Worm (Caenorhabditis elegans): ENCODE data around the gene tsp-8.
A peak's percentile ranks its signal among the peaks of the same experiment; 100 is the strongest.

DNA sequence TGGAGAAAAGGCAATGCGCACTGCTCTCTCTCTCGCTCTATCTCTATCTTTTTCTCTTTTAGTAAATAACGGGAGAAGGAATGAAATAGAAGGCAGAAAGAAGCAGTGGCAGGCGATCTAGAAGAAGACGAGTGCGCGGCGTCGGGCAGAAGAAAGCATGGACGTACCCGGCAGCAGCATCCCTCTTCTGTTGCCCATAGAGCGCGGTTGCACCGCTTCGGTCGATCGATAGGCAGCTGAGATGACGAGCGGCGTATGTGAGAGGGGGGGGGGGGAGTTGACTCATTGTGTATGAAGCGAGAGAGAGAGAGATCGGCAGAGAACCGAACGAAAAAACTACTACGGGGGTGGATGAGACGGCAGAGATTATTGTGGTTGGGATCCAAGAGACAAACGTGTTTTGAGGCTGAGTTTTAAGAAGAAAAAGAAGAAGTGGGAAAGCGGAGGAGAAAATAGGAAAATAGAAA is 21.1 kb downstream of the tsp-8 start:
- TF ChIP-seq mdl-1 (tag; optimal IDR thresholded peaks at IDR 0.05): peak; percentile 44 to 82
- TF ChIP-seq snu-23 (GFP tag; optimal IDR thresholded peaks at IDR 0.05): peak; percentile 94
- peak; percentile 90 for TF ChIP-seq C16A3.4 (tag; optimal IDR thresholded peaks at IDR 0.05)
- TF ChIP-seq Y116A8C.19 (tag; optimal IDR thresholded peaks at IDR 0.05; ENCODE audit: borderline replicate concordance): no peak
- peak; percentile 8 for TF ChIP-seq nhr-11 (tag; optimal IDR thresholded peaks at IDR 0.05)
- peak; percentile 84 for TF ChIP-seq lin-13 (GFP tag; optimal IDR thresholded peaks at IDR 0.05)
- TF ChIP-seq elt-2 (tag; optimal IDR thresholded peaks at IDR 0.05): no peak
- TF ChIP-seq ama-1 (optimal IDR thresholded peaks at IDR 0.05): no peak
- TF ChIP-seq mab-9 (GFP tag; IDR thresholded peaks at IDR 0.05): peak; percentile 88
- peak; percentile 54 for TF ChIP-seq blmp-1 (tag; optimal IDR thresholded peaks at IDR 0.05)
- no peak for TF ChIP-seq C34B4.2 (tag; optimal IDR thresholded peaks at IDR 0.05)
